Worm (Caenorhabditis elegans): ENCODE measurements around the gene try-3.

DNA sequence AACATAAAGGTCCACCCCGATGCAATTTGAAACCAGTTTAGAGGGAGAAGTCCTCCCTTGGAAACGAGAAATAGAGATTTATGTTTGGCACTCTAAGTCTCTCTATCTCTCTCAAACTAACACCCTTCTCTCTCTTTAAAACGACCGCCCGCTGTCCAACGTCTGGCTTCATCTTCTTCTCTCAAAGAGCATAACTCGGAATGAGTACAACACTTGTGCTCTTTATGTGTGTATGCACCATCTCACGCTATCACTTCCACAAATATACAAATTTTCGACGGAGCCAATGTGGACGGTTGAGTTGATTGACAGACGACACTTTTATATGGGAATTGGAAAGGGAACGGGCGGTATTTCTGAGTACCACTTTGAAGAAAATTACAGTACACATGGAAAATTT, 17.4 kb downstream of the try-3 start:
- TF ChIP-seq gmeb-2 (tag; optimal IDR thresholded peaks at IDR 0.05) (no peak), lin-11 (tag; optimal IDR thresholded peaks at IDR 0.05) (no peak), fkh-10 (GFP tag; optimal IDR thresholded peaks at IDR 0.05) (no peak)

Data from whole organism, late embryonic.